Worm (Caenorhabditis elegans): ENCODE results near the gene R05D3.3.

ce11 chrIII:8363253-8364061 is at the start of gene R05D3.3:
- TF ChIP-seq nhr-41 (GFP tag; IDR thresholded peaks at IDR 0.05) (no peak), mdl-1 (tag; optimal IDR thresholded peaks at IDR 0.05) (no peak)
